Worm (Caenorhabditis elegans) whole organism, early embryonic: Measurements from ENCODE around the gene aars-1.

Experiments used
- B0310.2 ChIP-seq: sonication (generic microtip); optimal IDR thresholded peaks from 2 replicates; lab custom pipeline; 2016; ENCODE audit warnings: mild to moderate bottlenecking, missing genetic modification characterization, missing compliant biosample characterization
- F13C5.2 ChIP-seq: sonication (generic microtip); optimal IDR thresholded peaks from 2 replicates; lab custom pipeline; 2017; ENCODE audit warnings: mild to moderate bottlenecking, missing genetic modification characterization, inconsistent platforms, missing compliant biosample characterization
- aly-1 ChIP-seq: sonication (generic microtip); optimal IDR thresholded peaks from 2 replicates; lab custom pipeline; 2016; ENCODE audit warnings: missing genetic modification characterization, missing compliant biosample characterization
- ama-1 ChIP-seq: fragments of 150-350 bp; optimal IDR thresholded peaks from 2 replicates; lab custom pipeline; 2014
- ceh-13 ChIP-seq: fragments of 200-800 bp; sonication (Bioruptor generic); optimal IDR thresholded peaks from 2 replicates; lab custom pipeline; 2018; ENCODE audit warnings: mild to moderate bottlenecking, missing genetic modification characterization, missing compliant biosample characterization
- ceh-36 ChIP-seq: sonication (generic microtip); optimal IDR thresholded peaks from 2 replicates; lab custom pipeline; 2016; ENCODE audit warnings: missing genetic modification characterization, inconsistent platforms, missing compliant biosample characterization
- ets-7 ChIP-seq: sonication (generic microtip); optimal IDR thresholded peaks from 2 replicates; lab custom pipeline; 2016; ENCODE audit warnings: missing genotype, missing genetic modification characterization, missing compliant biosample characterization
- flt-1 ChIP-seq: fragments of 200-800 bp; sonication (Bioruptor generic); IDR thresholded peaks from 2 replicates; pipeline ENCODE4 v1.3.6; 2022; ENCODE audit warnings: missing genetic modification characterization, missing compliant biosample characterization
- hmbx-1 ChIP-seq: sonication (generic microtip); optimal IDR thresholded peaks from 2 replicates; lab custom pipeline; 2016; ENCODE audit warnings: mild to moderate bottlenecking, missing genetic modification characterization, missing compliant biosample characterization
- hmg-4 ChIP-seq: fragments of 200-800 bp; sonication (Bioruptor generic); optimal IDR thresholded peaks from 2 replicates; lab custom pipeline; 2018; ENCODE audit warnings: mild to moderate bottlenecking, missing genetic modification characterization, missing compliant biosample characterization
- hnd-1 ChIP-seq: sonication (generic microtip); optimal IDR thresholded peaks from 2 replicates; lab custom pipeline; 2016; ENCODE audit warnings: missing genetic modification characterization, missing compliant biosample characterization
- pes-1 ChIP-seq: fragments of 200-800 bp; sonication (Bioruptor generic); IDR thresholded peaks from 2 replicates; pipeline ENCODE4 v1.3.6; 2022; ENCODE audit warnings: missing genetic modification reagents, missing genetic modification characterization, missing compliant biosample characterization
- scrt-1 ChIP-seq: fragments of 200-800 bp; sonication (Bioruptor generic); IDR thresholded peaks from 2 replicates; pipeline ENCODE4 v1.3.6; 2022; ENCODE audit warnings: missing genetic modification characterization, missing compliant biosample characterization
- sea-1 ChIP-seq: fragments of 200-800 bp; sonication (Bioruptor generic); conservative IDR thresholded peaks from 2 replicates; pipeline ENCODE4 v1.3.6; 2022; ENCODE audit warnings: missing genetic modification characterization, missing compliant biosample characterization
- tbx-11 ChIP-seq: fragments of 200-800 bp; sonication (Bioruptor generic); IDR thresholded peaks from 2 replicates; pipeline ENCODE4 v1.3.6; 2022; ENCODE audit warnings: missing genetic modification characterization, missing compliant biosample characterization
- tbx-37 ChIP-seq: fragments of 200-800 bp; sonication (Bioruptor generic); conservative IDR thresholded peaks from 2 replicates; pipeline ENCODE4 v1.3.6; 2022; ENCODE audit warnings: missing genetic modification reagents, missing genetic modification characterization, missing compliant biosample characterization
- tra-4 ChIP-seq: sonication (generic microtip); optimal IDR thresholded peaks from 2 replicates; lab custom pipeline; 2017; ENCODE audit warnings: missing genetic modification characterization, missing compliant biosample characterization

aars-1 gene

DNA sequence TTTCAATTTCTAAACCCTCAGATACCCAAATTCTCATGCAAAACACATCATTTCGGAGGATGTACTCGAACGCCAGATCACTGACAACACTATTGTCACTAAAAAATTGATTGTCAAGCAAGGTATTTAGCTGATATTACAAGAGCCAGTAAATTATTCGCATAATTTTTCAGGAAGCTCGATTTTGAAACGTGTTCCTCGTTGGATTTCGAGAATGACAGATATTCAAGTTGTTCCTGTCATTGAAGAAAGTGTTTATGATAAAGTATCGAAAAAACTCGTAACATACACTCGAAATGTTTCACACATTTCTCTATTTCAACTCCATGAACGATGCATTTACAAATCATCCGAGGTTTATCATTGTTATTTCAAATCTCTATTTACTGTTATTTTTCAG, 31.5 kb upstream of the aars-1 start:
- TF ChIP-seq aly-1 (tag; lab: Kevin White, UChicago) (no peak), ceh-36 (tag; lab: Kevin White, UChicago) (no peak), tbx-37 (GFP tag; lab: Robert Waterston, UW) (no peak), hmbx-1 (no peak)

DNA sequence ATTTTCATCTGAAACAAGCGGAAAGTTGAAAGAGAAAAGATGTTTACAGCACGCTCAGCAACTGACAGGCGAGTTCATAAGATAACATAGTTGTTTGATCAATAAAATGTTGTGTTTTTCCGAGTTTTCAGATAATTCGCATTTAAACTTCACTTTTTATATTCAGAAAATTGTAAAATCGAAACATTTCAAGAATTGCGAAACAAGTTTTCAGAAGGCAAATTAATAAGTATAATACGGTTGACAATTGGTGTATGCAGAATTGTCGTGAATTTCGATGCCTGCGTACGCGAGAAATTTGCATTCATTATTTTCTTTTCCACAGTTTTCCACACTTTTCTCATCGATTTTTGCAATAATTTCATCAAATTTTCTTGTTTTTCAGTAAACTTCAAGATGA, 31.0 kb upstream of the aars-1 start, which contains the start of the genes ooc-3 and B0334.4:
Gene ooc-3 (minus strand): TSS at position 15 of the 400 bp plus-strand sequence.
Gene B0334.4 (plus strand): TSS at position 386 of the 400 bp plus-strand sequence.
- TF ChIP-seq B0310.2 (no peak), ceh-13 (GFP tag; lab: Kevin White, UChicago) (no peak), hnd-1 (tag; lab: Kevin White, UChicago) (no peak), tbx-37 (GFP tag; lab: Robert Waterston, UW) (no peak)

DNA sequence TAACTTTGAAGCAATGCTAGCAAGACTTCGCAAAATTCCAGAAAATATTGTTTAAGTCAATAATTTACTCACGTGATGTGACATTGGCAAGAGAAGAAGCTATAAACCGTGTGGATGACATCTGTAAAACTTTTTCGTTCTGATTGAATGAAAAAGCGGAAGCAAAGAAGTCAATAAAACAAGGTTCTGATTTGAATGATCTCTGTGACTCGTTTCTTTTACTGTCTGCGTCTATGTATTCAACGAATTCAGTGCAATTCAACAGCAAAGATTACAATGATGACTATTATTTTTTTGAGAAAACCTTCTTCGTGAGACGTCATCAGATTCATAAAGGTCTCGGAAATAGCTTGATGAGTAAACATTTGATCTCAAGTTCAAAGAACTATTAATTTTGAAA, 28.5 kb upstream of the aars-1 start, which contains the start of gene hacl-1:
Gene hacl-1 (minus strand): TSS at position 121 of the 400 bp plus-strand sequence.
- no peak for TF ChIP-seq flt-1
- no peak for TF ChIP-seq B0310.2
- no peak for TF ChIP-seq aly-1 (tag; lab: Kevin White, UChicago)
- TF ChIP-seq hnd-1 (tag; lab: Kevin White, UChicago): no peak
- no peak for TF ChIP-seq scrt-1

DNA sequence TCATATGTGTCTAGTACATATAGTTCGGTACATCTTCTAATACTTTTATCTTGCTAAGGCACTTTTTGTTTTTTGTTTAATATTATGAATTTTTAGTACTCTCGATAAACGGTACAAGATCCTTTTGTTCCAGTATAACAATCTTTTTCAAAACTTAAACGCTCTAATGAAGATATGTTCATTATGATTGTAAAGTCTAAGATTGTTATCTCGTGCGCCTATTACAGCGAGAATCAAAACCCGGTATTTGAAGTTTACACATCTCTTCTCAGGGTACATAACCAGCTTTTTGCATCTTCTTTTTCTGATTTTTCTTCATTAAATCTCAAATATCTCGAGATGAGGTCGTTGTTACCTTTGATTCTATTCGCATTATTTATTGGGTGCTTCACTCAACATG, 23.7 kb upstream of the aars-1 start, which contains the start of gene B0334.13:
Gene B0334.13 (plus strand): TSS at position 301 of the 400 bp plus-strand sequence.
- TF ChIP-seq hmg-4 (no peak), ama-1 (lab: Kevin White, UChicago) (no peak), ceh-13 (GFP tag; lab: Kevin White, UChicago) (no peak), aly-1 (tag; lab: Kevin White, UChicago) (no peak), tra-4 (tag; lab: Kevin White, UChicago) (no peak), flt-1 (no peak), B0310.2 (no peak)

DNA sequence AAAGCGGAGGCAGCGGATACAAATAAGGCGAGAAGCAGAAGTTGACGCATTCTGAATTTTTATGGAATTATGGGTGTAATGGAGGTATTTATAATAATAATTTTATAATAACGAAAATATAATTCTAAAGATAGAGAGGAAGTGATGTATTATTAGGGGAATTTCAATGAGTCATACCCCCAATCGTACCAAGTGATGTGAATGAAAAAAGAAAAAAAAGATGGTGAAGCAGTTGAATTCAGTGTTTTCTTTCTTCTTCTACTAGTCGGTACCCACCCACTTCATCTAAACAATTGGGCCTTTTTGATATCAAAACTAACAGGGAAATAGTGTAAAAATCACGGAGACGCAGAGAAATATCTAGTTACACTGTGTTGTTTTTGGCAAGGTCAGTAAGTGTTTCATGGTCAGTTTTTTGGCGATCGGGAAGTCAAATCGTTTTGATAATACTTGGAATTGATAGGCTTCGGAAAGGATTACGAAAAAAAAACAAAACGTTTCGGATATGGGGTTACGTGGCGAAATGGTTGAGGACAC, 22.5 kb upstream of the aars-1 start, which contains the start of gene ttr-18:
Gene ttr-18 (minus strand): TSS at position 51 of the 537 bp plus-strand sequence.
- TF ChIP-seq sea-1 (GFP tag; lab: Robert Waterston, UW) (no peak), hnd-1 (tag; lab: Kevin White, UChicago) (no peak), pes-1 (GFP tag; lab: Robert Waterston, UW) (no peak), ceh-13 (GFP tag; lab: Kevin White, UChicago) (no peak)

DNA sequence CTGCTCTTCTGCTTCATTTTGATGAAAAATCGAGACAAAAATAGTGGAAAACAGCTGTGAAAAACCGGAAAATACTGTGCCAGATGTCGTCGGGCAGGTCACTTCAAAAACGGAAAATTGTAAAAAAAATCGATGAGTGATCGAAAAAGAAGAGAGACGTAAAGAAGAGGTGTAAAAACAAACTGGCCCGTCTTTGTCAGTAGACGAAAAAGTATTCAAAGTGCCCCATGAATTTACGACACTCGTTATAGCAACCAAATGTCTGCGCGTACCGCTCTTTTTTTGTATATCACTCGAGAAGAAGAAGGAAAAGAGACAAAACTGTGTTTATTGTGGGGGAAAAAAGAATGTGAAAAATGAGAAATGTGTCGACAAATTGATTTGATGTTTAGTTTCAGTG, 20.9 kb upstream of the aars-1 start, which contains the start of gene twk-5:
Gene twk-5 (minus strand): TSS at position 101 of the 400 bp plus-strand sequence.
- TF ChIP-seq hmg-4 (no peak), scrt-1 (no peak), ceh-36 (tag; lab: Kevin White, UChicago) (no peak), aly-1 (tag; lab: Kevin White, UChicago) (no peak), flt-1 (no peak), ama-1 (lab: Kevin White, UChicago) (no peak), B0310.2 (no peak), hnd-1 (tag; lab: Kevin White, UChicago) (no peak), tra-4 (tag; lab: Kevin White, UChicago) (no peak), tbx-11 (GFP tag; lab: Robert Waterston, UW) (no peak), pes-1 (GFP tag; lab: Robert Waterston, UW) (no peak), sea-1 (GFP tag; lab: Robert Waterston, UW) (no peak), hmbx-1 (no peak)

DNA sequence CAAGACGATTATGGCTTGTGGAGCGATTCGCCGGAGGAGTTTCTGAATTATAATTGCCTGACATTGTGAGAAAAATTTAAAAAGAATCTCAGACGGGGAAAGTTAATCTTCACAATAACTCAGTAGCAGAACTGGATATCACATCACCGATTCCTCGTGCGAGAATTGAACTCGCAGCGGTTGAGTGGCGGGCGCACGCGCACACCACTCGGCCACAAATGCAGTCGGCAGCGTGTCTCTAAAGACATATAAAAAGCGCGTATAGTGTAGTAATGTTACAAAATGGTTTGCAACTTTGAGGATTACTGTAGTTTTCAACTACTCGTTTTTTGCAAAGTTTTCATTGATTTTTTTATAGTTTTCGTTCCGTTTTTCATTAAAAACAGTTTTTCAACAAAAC, 20.3 kb upstream of the aars-1 start:
- TF ChIP-seq hnd-1 (tag; lab: Kevin White, UChicago): peak; percentile 94
- TF ChIP-seq pes-1 (GFP tag; lab: Robert Waterston, UW): peak; percentile 97
- TF ChIP-seq aly-1 (tag; lab: Kevin White, UChicago): peak; percentile 97
- peak; percentile 89 for TF ChIP-seq hmbx-1
- TF ChIP-seq tbx-11 (GFP tag; lab: Robert Waterston, UW): peak; percentile 96
- TF ChIP-seq ceh-13 (GFP tag; lab: Kevin White, UChicago): peak; percentile 93
- peak; percentile 93 for TF ChIP-seq tra-4 (tag; lab: Kevin White, UChicago)
- peak; percentile 97 for TF ChIP-seq sea-1 (GFP tag; lab: Robert Waterston, UW)
- peak; percentile 97 for TF ChIP-seq B0310.2
- TF ChIP-seq ceh-36 (tag; lab: Kevin White, UChicago): peak; percentile 97
- TF ChIP-seq flt-1: peak; percentile 97
- TF ChIP-seq F13C5.2 (tag; lab: Kevin White, UChicago): peak; percentile 97
- peak; percentile 98 for TF ChIP-seq tbx-37 (GFP tag; lab: Robert Waterston, UW)
- no peak for TF ChIP-seq ama-1 (lab: Kevin White, UChicago)
- peak; percentile 89 for TF ChIP-seq ets-7 (tag; lab: Kevin White, UChicago)
- TF ChIP-seq hmg-4: peak; percentile 98
- peak; percentile 95 for TF ChIP-seq scrt-1

DNA sequence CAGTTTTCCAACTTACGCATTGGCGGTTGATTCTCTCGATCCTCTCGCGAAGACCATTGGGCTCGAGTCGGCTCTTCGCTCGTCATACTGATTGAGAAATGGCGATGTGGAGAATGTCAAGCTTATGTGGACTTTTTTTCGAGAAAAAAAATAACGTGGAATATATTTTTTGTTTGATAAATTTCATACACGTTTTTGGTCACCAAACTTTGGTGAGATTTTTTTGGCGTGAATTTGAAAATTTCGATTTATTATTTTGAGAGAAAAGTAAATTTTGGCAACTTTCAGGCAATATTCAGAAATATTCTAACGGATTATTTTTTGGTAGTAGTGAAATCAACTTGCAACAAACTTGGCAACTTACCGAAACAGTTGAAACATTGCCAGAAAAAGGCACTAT, 14.8 kb upstream of the aars-1 start, which contains the start of gene W02B12.12:
Gene W02B12.12 (minus strand): TSS at position 101 of the 400 bp plus-strand sequence.
- TF ChIP-seq hmbx-1 (no peak), ceh-36 (tag; lab: Kevin White, UChicago) (no peak), B0310.2 (no peak), tbx-37 (GFP tag; lab: Robert Waterston, UW) (no peak), scrt-1 (no peak), ama-1 (lab: Kevin White, UChicago) (no peak), tra-4 (tag; lab: Kevin White, UChicago) (no peak)
